Fruit fly (Drosophila melanogaster) whole organism, pupa: Measurements from ENCODE around the gene Nnk.

Experiments used
- CG15710 ChIP-seq: fragments of 200-800 bp; sonication (Bioruptor generic); optimal IDR thresholded peaks from 2 replicates; lab custom pipeline; 2018; ENCODE audit warnings: missing biosample characterization, mild to moderate bottlenecking, missing genetic modification characterization, moderate library complexity
- CG17806 ChIP-seq: fragments of 200-800 bp; sonication (Bioruptor generic); optimal IDR thresholded peaks from 2 replicates; lab custom pipeline; 2018; ENCODE audit warnings: missing biosample characterization, mild to moderate bottlenecking, missing genetic modification characterization, moderate library complexity
- CG32121 ChIP-seq: fragments of 200-800 bp; sonication (Bioruptor generic); IDR thresholded peaks from 2 replicates; pipeline ENCODE4 v1.3.6; 2022; ENCODE audit warnings: missing biosample characterization, missing genetic modification characterization
- CG8159 ChIP-seq: fragments of 200-800 bp; sonication (Bioruptor generic); optimal IDR thresholded peaks from 3 replicates; lab custom pipeline; 2018; ENCODE audit warnings: missing biosample characterization, mild to moderate bottlenecking, missing genetic modification characterization, moderate library complexity
- CG8301 ChIP-seq: fragments of 200-800 bp; sonication (Bioruptor generic); optimal IDR thresholded peaks from 2 replicates; lab custom pipeline; 2018; ENCODE audit warnings: missing biosample characterization, mild to moderate bottlenecking, missing genetic modification characterization
- Pif1A ChIP-seq: fragments of 200-800 bp; sonication (Bioruptor generic); optimal IDR thresholded peaks from 3 replicates; lab custom pipeline; 2016; ENCODE audit warnings: missing biosample characterization, missing genetic modification characterization
- Snoo ChIP-seq: fragments of 200-800 bp; sonication (Bioruptor generic); optimal IDR thresholded peaks from 3 replicates; lab custom pipeline; 2017; ENCODE audit warnings: missing biosample characterization, mild to moderate bottlenecking, missing genetic modification characterization, inconsistent platforms
- rn ChIP-seq: fragments of 200-800 bp; sonication (Bioruptor generic); IDR thresholded peaks from 2 replicates; pipeline ENCODE4 v1.3.6; 2022; ENCODE audit warnings: missing biosample characterization, missing genetic modification characterization

DNA sequence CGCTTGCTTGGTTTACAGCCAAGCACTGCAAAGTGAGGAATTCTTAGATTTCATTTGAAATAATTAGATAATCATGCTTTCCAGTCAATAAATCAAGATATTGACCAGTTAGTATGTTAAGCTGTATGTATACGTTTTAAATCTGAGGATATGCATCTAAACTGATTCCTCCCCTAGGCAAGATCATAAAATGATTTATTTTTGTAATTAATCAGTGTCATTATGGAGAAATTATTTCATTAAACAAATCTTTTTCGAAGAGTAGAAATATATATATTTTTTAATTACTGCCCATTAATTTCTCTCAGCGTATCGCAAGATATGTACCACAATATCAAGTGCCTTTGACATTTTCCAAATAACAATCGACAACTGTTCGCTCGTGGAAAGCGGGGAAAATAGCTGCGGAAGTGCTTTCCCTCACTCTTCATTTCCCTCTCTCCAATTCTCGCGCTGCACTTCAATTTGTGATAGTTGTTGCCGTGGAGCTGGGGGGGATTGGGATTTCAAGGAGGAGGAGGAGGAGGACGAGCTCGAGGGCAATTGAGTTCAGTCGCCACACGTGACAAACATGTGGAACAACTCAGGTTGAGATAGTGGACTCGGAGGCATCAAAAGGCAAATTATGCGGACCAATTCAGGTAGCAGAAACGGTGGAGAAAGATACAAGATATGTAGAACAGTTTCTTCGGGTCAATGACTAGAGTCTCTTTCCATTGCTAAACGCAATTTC, 9.3 kb upstream of the Nnk start:
- TF ChIP-seq Pif1A (GFP tag; lab: Kevin White, UChicago) (no peak), CG15710 (tag; lab: Kevin White, UChicago) (no peak), Snoo (tag; lab: Kevin White, UChicago) (no peak), CG32121 (GFP tag; lab: Robert Waterston, UW) (no peak), CG8301 (peak; percentile 52), CG8159 (no peak), CG17806 (peak; percentile 30), rn (GFP tag; lab: Robert Waterston, UW) (no peak)
